Worm (Caenorhabditis elegans) whole organism, L4/young adult: Measurements from ENCODE around the gene ima-3.

ENCODE experiments used
- W03F9.2 ChIP-seq: fragments of 150-350 bp; optimal IDR thresholded peaks from 2 replicates; lab custom pipeline; 2014; ENCODE audit warnings: missing biosample characterization, missing genetic modification characterization
- him-1 ChIP-seq: sonication (generic microtip); optimal IDR thresholded peaks from 2 replicates; lab custom pipeline; 2016; ENCODE audit warnings: missing genotype, missing genetic modification reagents, missing genetic modification characterization, missing compliant biosample characterization

DNA sequence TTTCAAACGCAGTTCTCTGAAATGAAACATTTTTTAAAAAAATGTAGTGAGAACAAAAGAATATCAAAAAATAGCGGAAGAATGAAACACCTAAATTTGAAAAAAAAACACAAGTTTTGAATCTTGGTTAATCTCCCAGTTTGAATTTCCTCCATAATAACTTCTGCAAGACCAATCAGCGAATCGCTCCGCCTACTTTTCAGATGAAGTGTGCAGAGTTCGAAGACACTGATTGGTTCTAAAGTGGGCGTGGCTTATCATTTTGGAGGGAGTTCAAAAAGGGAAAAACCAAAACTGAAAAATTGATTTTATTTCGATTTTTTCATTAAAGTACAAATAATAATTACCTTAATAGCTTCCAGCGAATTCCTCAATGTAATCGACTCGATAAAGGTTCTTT lies 50.6 kb downstream of the ima-3 start:
- no peak for TF ChIP-seq him-1 (tag; lab: Kevin White, UChicago)
- TF ChIP-seq W03F9.2 = no peak
